Fruit fly (Drosophila melanogaster) whole organism, embryonic: ENCODE results near the gene CG4880.

Experiments
- Antp ChIP-seq: fragments of 200-800 bp; sonication (Bioruptor generic); optimal IDR thresholded peaks from 3 replicates; lab custom pipeline; 2016; ENCODE audit warnings: missing biosample characterization, missing genetic modification characterization
- BtbVII ChIP-seq: fragments of 200-800 bp; sonication (Bioruptor generic); optimal IDR thresholded peaks from 3 replicates; lab custom pipeline; 2017; ENCODE audit warnings: missing biosample characterization, mild to moderate bottlenecking, missing genetic modification characterization
- CG10209 ChIP-seq: fragments of 200-800 bp; sonication (Bioruptor generic); optimal IDR thresholded peaks from 3 replicates; lab custom pipeline; 2017; ENCODE audit warnings: missing biosample characterization, mild to moderate bottlenecking, missing genetic modification characterization, missing genetic modification reagents
- CG10431 ChIP-seq: fragments of 200-800 bp; sonication (Bioruptor generic); optimal IDR thresholded peaks from 3 replicates; lab custom pipeline; 2018; ENCODE audit warnings: missing biosample characterization, mild to moderate bottlenecking, missing genetic modification characterization
- CG10959 ChIP-seq: fragments of 200-800 bp; sonication (Bioruptor generic); IDR thresholded peaks from 2 replicates; pipeline ENCODE4 v1.3.6; 2022; ENCODE audit warnings: missing biosample characterization, missing genetic modification characterization
- CG11456 ChIP-seq: fragments of 200-800 bp; sonication (Bioruptor generic); IDR thresholded peaks from 3 replicates; pipeline ENCODE4 v1.3.6; 2022; ENCODE audit warnings: missing biosample characterization, missing genetic modification characterization
- CG13296 ChIP-seq: fragments of 200-800 bp; sonication (Bioruptor generic); optimal IDR thresholded peaks from 3 replicates; lab custom pipeline; 2018; ENCODE audit warnings: missing biosample characterization, mild to moderate bottlenecking, missing genetic modification characterization
- CG13624 ChIP-seq: fragments of 200-800 bp; sonication (Bioruptor generic); optimal IDR thresholded peaks from 2 replicates; lab custom pipeline; 2016; ENCODE audit warnings: missing biosample characterization, missing genetic modification characterization
- CG13894 ChIP-seq: fragments of 200-800 bp; sonication (Bioruptor generic); optimal IDR thresholded peaks from 3 replicates; lab custom pipeline; 2018; ENCODE audit warnings: missing biosample characterization, mild to moderate bottlenecking, missing genetic modification characterization, moderate library complexity
- CG14441 ChIP-seq: fragments of 200-800 bp; sonication (Bioruptor generic); IDR thresholded peaks from 2 replicates; pipeline ENCODE4 v1.3.6; 2022; ENCODE audit warnings: missing biosample characterization, missing genetic modification characterization
- CG15696 ChIP-seq: fragments of 200-800 bp; sonication (Bioruptor generic); optimal IDR thresholded peaks from 2 replicates; lab custom pipeline; 2019; ENCODE audit warnings: missing biosample characterization, mild to moderate bottlenecking, missing genetic modification characterization, moderate library complexity
- CG17385 ChIP-seq: fragments of 200-800 bp; sonication (Bioruptor generic); optimal IDR thresholded peaks from 3 replicates; lab custom pipeline; 2018; ENCODE audit warnings: missing biosample characterization, mild to moderate bottlenecking, missing genetic modification characterization
- CG2120 ChIP-seq: fragments of 200-800 bp; sonication (Bioruptor generic); optimal IDR thresholded peaks from 3 replicates; lab custom pipeline; 2016; ENCODE audit warnings: missing biosample characterization, missing genetic modification characterization
- CG2199 ChIP-seq: fragments of 200-800 bp; sonication (Bioruptor generic); IDR thresholded peaks from 3 replicates; pipeline ENCODE4 v1.3.6; 2022; ENCODE audit warnings: missing biosample characterization, missing genetic modification characterization
- CG4424 ChIP-seq: fragments of 200-800 bp; sonication (Bioruptor generic); optimal IDR thresholded peaks from 3 replicates; lab custom pipeline; 2016; ENCODE audit warnings: missing biosample characterization, missing genetic modification characterization
- CG4854 ChIP-seq: fragments of 200-800 bp; sonication (Bioruptor generic); optimal IDR thresholded peaks from 2 replicates; lab custom pipeline; 2016; ENCODE audit warnings: missing biosample characterization, missing genetic modification characterization, inconsistent platforms
- CG5245 ChIP-seq: fragments of 200-800 bp; sonication (Bioruptor generic); optimal IDR thresholded peaks from 3 replicates; lab custom pipeline; 2016; ENCODE audit warnings: missing biosample characterization, missing genetic modification characterization
- CG6175 ChIP-seq: fragments of 200-800 bp; sonication (Bioruptor generic); IDR thresholded peaks from 3 replicates; pipeline ENCODE4 v1.3.6; 2022; ENCODE audit warnings: missing biosample characterization, missing genetic modification characterization
- CG6683 ChIP-seq: fragments of 200-800 bp; sonication (Bioruptor generic); optimal IDR thresholded peaks from 2 replicates; lab custom pipeline; 2017; ENCODE audit warnings: missing biosample characterization, mild to moderate bottlenecking, missing genetic modification characterization, missing genetic modification reagents
- CG8924 ChIP-seq: fragments of 200-800 bp; optimal IDR thresholded peaks from 3 replicates; lab custom pipeline; 2019; ENCODE audit warnings: missing biosample characterization, mild to moderate bottlenecking, missing genetic modification characterization, moderate library complexity
- Dfd ChIP-seq, 2 experiments: fragments of >200 bp; optimal IDR thresholded peaks; 2 replicates each; lab custom pipeline; 2017; ENCODE audit warnings: missing biosample characterization in 2 of 2, missing genetic modification characterization in 2 of 2
- Dip2 ChIP-seq: fragments of 200-800 bp; sonication (Bioruptor generic); IDR thresholded peaks from 2 replicates; pipeline ENCODE4 v1.3.6; 2022; ENCODE audit warnings: missing biosample characterization, missing genetic modification characterization
- Doc2 ChIP-seq: fragments of 200-800 bp; sonication (Bioruptor generic); IDR thresholded peaks from 2 replicates; pipeline ENCODE4 v1.3.6; 2022; ENCODE audit warnings: missing biosample characterization, missing genetic modification characterization
- Elba2 ChIP-seq: fragments of 200-800 bp; sonication (Bioruptor generic); optimal IDR thresholded peaks from 3 replicates; lab custom pipeline; 2016; ENCODE audit warnings: missing biosample characterization, missing genetic modification characterization
- HLH4C ChIP-seq: fragments of 200-800 bp; sonication (Bioruptor generic); IDR thresholded peaks from 3 replicates; pipeline ENCODE4 v1.3.6; 2022; ENCODE audit warnings: missing biosample characterization, missing genetic modification characterization; ENCODE audit not compliant: partially characterized antibody
- HmgZ ChIP-seq: fragments of 200-800 bp; sonication (Bioruptor generic); optimal IDR thresholded peaks from 2 replicates; lab custom pipeline; 2018; ENCODE audit warnings: missing biosample characterization, mild to moderate bottlenecking, missing genetic modification characterization
- MESR4 ChIP-seq: fragments of 200-800 bp; sonication (Bioruptor generic); optimal IDR thresholded peaks from 2 replicates; lab custom pipeline; 2018; ENCODE audit warnings: missing biosample characterization, mild to moderate bottlenecking, missing genetic modification characterization, moderate library complexity
- Oli ChIP-seq: fragments of 200-800 bp; sonication (Bioruptor generic); optimal IDR thresholded peaks from 2 replicates; lab custom pipeline; 2018; ENCODE audit warnings: missing biosample characterization, mild to moderate bottlenecking, missing genetic modification characterization, moderate library complexity
- Optix ChIP-seq: fragments of 200-800 bp; sonication (Bioruptor generic); IDR thresholded peaks from 3 replicates; pipeline ENCODE4 v1.3.6; 2022; ENCODE audit warnings: missing biosample characterization, missing genetic modification characterization
- Sox102F ChIP-seq: fragments of 200-800 bp; sonication (Bioruptor generic); optimal IDR thresholded peaks from 2 replicates; lab custom pipeline; 2018; ENCODE audit warnings: missing biosample characterization, mild to moderate bottlenecking, missing genetic modification characterization, moderate library complexity
- Taf1 ChIP-seq: fragments of 200-800 bp; sonication (Bioruptor generic); IDR thresholded peaks from 2 replicates; pipeline ENCODE4 v1.3.6; 2022; ENCODE audit warnings: missing biosample characterization, missing genetic modification characterization
- ab ChIP-seq: fragments of 200-800 bp; sonication (Bioruptor generic); optimal IDR thresholded peaks from 2 replicates; lab custom pipeline; 2016; ENCODE audit warnings: missing biosample characterization, missing genetic modification characterization
- ara ChIP-seq: fragments of 200-800 bp; sonication (Bioruptor generic); IDR thresholded peaks from 2 replicates; pipeline ENCODE4 v1.3.6; 2022; ENCODE audit warnings: missing biosample characterization, missing genetic modification characterization
- bab2 ChIP-seq: fragments of 200-800 bp; sonication (Bioruptor generic); optimal IDR thresholded peaks from 2 replicates; lab custom pipeline; 2016; ENCODE audit warnings: missing biosample characterization, missing genetic modification characterization
- bbx ChIP-seq: fragments of 200-800 bp; sonication (Bioruptor generic); IDR thresholded peaks from 2 replicates; pipeline ENCODE4 v1.3.6; 2022; ENCODE audit warnings: missing biosample characterization, missing genetic modification characterization; ENCODE audit not compliant: partially characterized antibody
- cg ChIP-seq: fragments of 200-800 bp; sonication (Bioruptor generic); optimal IDR thresholded peaks from 3 replicates; lab custom pipeline; 2019; ENCODE audit warnings: missing biosample characterization, mild to moderate bottlenecking, missing genetic modification characterization, moderate library complexity
- chn ChIP-seq: fragments of 200-800 bp; sonication (Bioruptor generic); optimal IDR thresholded peaks from 2 replicates; lab custom pipeline; 2016; ENCODE audit warnings: missing biosample characterization, missing genetic modification characterization
- dan ChIP-seq: fragments of 200-800 bp; sonication (Bioruptor generic); IDR thresholded peaks from 2 replicates; pipeline ENCODE4 v1.3.6; 2022; ENCODE audit warnings: missing biosample characterization, missing genetic modification characterization
- emc ChIP-seq: fragments of 200-800 bp; sonication (Bioruptor generic); optimal IDR thresholded peaks from 2 replicates; lab custom pipeline; 2016; ENCODE audit warnings: missing biosample characterization, missing genetic modification characterization
- fru ChIP-seq: fragments of >200 bp; optimal IDR thresholded peaks from 2 replicates; lab custom pipeline; 2017
- her ChIP-seq: fragments of 200-800 bp; sonication (Bioruptor generic); optimal IDR thresholded peaks from 2 replicates; lab custom pipeline; 2016; ENCODE audit warnings: missing biosample characterization, missing genetic modification characterization
- insv ChIP-seq, 2 experiments: fragments of 200-800 bp; sonication (Bioruptor generic); optimal IDR thresholded peaks; 3 replicates each; lab custom pipeline; 2016 to 2018; ENCODE audit warnings: missing biosample characterization in 2 of 2, missing genetic modification characterization in 2 of 2
- luna ChIP-seq: fragments of 200-800 bp; sonication (Bioruptor generic); optimal IDR thresholded peaks from 2 replicates; lab custom pipeline; 2016; ENCODE audit warnings: missing biosample characterization, missing genetic modification characterization
- mam ChIP-seq: fragments of 200-800 bp; sonication (Bioruptor generic); optimal IDR thresholded peaks from 3 replicates; lab custom pipeline; 2016; ENCODE audit warnings: missing biosample characterization, missing genetic modification characterization
- oc ChIP-seq: fragments of 200-800 bp; sonication (Bioruptor generic); optimal IDR thresholded peaks from 2 replicates; lab custom pipeline; 2018; ENCODE audit warnings: missing biosample characterization, mild to moderate bottlenecking, missing genetic modification characterization, moderate library complexity
- phol ChIP-seq: fragments of 200-800 bp; sonication (Bioruptor generic); optimal IDR thresholded peaks from 3 replicates; lab custom pipeline; 2018; ENCODE audit warnings: missing biosample characterization, mild to moderate bottlenecking, missing genetic modification characterization, moderate library complexity
- pnt ChIP-seq: fragments of 200-800 bp; sonication (Bioruptor generic); optimal IDR thresholded peaks from 3 replicates; lab custom pipeline; 2016; ENCODE audit warnings: missing biosample characterization, missing genetic modification characterization
- salm ChIP-seq: fragments of 200-800 bp; sonication (Bioruptor generic); optimal IDR thresholded peaks from 2 replicates; lab custom pipeline; 2018; ENCODE audit warnings: missing biosample characterization, mild to moderate bottlenecking, missing genetic modification characterization
- shn ChIP-seq: fragments of 200-800 bp; sonication (Bioruptor generic); optimal IDR thresholded peaks from 3 replicates; lab custom pipeline; 2016; ENCODE audit warnings: missing biosample characterization, missing genetic modification characterization
- tll ChIP-seq, 2 experiments: fragments of 200-800 bp in 1 of 2; fragments of >200 bp in 1 of 2; sonication (Bioruptor generic) in 1 of 2; optimal IDR thresholded peaks; 2 replicates each; lab custom pipeline; 2017 to 2019; ENCODE audit warnings: missing biosample characterization in 2 of 2, missing genetic modification characterization in 2 of 2, mild to moderate bottlenecking in 1 of 2, moderate library complexity in 1 of 2
- tx ChIP-seq: fragments of 200-800 bp; sonication (Bioruptor generic); optimal IDR thresholded peaks from 2 replicates; lab custom pipeline; 2016; ENCODE audit warnings: missing biosample characterization, missing genetic modification characterization
- wdn ChIP-seq: fragments of 200-800 bp; sonication (Bioruptor generic); IDR thresholded peaks from 2 replicates; pipeline ENCODE4 v1.3.6; 2022; ENCODE audit warnings: missing biosample characterization, missing genetic modification characterization

Gene CG4880

DNA sequence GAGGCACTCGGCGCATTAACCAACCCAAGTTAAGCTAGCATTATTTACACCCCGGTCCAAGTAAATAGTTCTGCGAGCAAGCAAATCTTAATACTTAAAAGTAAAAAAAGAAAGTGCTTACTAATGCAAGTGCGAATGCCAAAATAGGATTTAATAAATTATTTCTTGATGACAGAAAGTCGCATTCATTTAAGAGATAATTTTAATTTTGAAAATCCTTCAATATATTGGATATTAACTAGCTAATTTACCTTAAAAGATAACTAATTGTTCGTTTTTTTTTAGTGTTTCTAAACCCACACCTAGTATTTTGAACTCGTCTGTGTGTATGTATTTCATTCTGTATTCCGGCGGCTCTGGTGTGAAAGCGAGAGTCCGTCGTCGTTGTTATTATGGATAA, 31.9 kb upstream of the CG4880 start (continued):
- TF ChIP-seq CG15696 (tag; lab: Kevin White, UChicago) (no peak), fru (lab: Kevin White, UChicago) (no peak), Sox102F (GFP tag; lab: Kevin White, UChicago) (peak; percentile 73), Elba2 (no peak), MESR4 (GFP tag; lab: Kevin White, UChicago) (no peak), phol (tag; lab: Kevin White, UChicago) (peak; percentile 75), CG10959 (GFP tag; lab: Robert Waterston, UW) (no peak), CG13624 (GFP tag; lab: Kevin White, UChicago) (no peak), mam (GFP tag; lab: Kevin White, UChicago) (peak; percentile 16), CG10209 (GFP tag; lab: Kevin White, UChicago) (peak; percentile 27), BtbVII (peak; percentile 43), CG5245 (GFP tag; lab: Kevin White, UChicago) (peak; percentile 10), CG6175 (GFP tag; lab: Robert Waterston, UW) (no peak), Dfd (GFP tag; optimal IDR thresholded peaks at IDR 0.05; lab: Kevin White, UChicago) (no peak), CG2199 (GFP tag; lab: Robert Waterston, UW) (no peak), her (GFP tag; lab: Kevin White, UChicago) (no peak), Optix (no peak), CG17385 (GFP tag; lab: Kevin White, UChicago) (peak; percentile 50), HLH4C (GFP tag; lab: Robert Waterston, UW) (no peak), CG2120 (GFP tag; lab: Kevin White, UChicago) (peak; percentile 30), oc (tag; lab: Kevin White, UChicago) (no peak), CG13894 (tag; lab: Kevin White, UChicago) (no peak), Taf1 (GFP tag; lab: Robert Waterston, UW) (no peak), HmgZ (tag; lab: Kevin White, UChicago) (no peak), CG13296 (GFP tag; lab: Kevin White, UChicago) (peak; percentile 62), chn (no peak), CG6683 (GFP tag; lab: Kevin White, UChicago) (peak; percentile 6), dan (GFP tag; lab: Robert Waterston, UW) (no peak), insv (GFP tag; optimal IDR thresholded peaks at IDR 0.05; lab: Kevin White, UChicago) (no peak), CG4424 (peak; percentile 48), bab2 (GFP tag; lab: Kevin White, UChicago) (peak; percentile 2), ara (GFP tag; lab: Robert Waterston, UW) (no peak), cg (GFP tag; lab: Kevin White, UChicago) (no peak), tx (GFP tag; lab: Kevin White, UChicago) (no peak), CG8924 (tag; lab: Kevin White, UChicago) (peak; percentile 43), tll (GFP tag; optimal IDR thresholded peaks at IDR 0.05; lab: Kevin White, UChicago) (no peak), ab (GFP tag; lab: Kevin White, UChicago) (no peak), luna (GFP tag; lab: Kevin White, UChicago) (no peak), Oli (tag; lab: Kevin White, UChicago) (peak; percentile 75), pnt (GFP tag; lab: Kevin White, UChicago) (no peak), CG4854 (GFP tag; lab: Kevin White, UChicago) (no peak), salm (peak; percentile 39), emc (GFP tag; lab: Kevin White, UChicago) (no peak), CG11456 (GFP tag; lab: Robert Waterston, UW) (no peak), bbx (GFP tag; lab: Robert Waterston, UW) (no peak), Doc2 (GFP tag; lab: Robert Waterston, UW) (no peak), Dip2 (no peak), CG10431 (GFP tag; lab: Kevin White, UChicago) (no peak), CG14441 (GFP tag; lab: Robert Waterston, UW) (no peak), shn (GFP tag; lab: Kevin White, UChicago) (no peak), wdn (GFP tag; lab: Robert Waterston, UW) (no peak), Antp (GFP tag; lab: Kevin White, UChicago) (no peak)
